Worm (Caenorhabditis elegans): Measurements from ENCODE around the gene M02D8.3.

DNA sequence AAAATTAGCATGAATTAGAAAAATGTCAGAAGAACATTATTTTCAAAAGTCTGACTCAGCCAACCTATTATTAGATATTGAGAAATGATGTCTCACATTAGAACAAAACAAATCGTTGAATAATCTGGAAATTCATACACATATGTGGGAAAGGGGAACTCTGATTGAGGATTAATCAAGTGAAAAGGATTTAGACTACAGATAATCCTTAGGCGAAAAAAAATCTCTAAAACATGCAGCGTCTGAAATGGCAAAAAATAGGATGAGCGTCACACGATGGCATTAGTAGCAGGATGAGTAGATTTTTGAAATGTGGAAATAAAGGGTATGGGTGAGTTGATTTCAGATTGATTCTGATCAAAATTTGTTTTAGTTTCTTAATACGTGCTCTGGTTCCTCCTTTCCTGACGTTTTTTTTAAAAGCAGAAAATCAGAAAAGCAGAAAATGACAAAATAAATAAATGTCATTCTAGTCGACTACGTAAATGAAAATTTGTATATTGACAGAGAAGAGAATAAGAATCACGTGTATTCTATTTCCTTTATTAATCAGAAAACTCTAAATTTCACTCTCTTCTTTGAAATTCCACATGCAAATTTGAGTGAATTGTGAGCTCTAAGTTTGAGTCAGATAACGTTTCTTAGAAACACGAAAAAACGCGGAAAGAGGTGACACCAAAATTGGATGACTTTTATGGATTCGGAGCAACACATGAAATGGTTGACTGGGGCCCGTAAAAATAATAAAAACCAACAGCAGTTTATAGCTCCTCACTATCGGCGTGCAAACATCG is 7.6 kb upstream of the M02D8.3 start:
- no peak for TF ChIP-seq ceh-36 (tag; optimal IDR thresholded peaks at IDR 0.05)
- TF ChIP-seq tbx-11 (GFP tag; IDR thresholded peaks at IDR 0.05), result no peak
- TF ChIP-seq B0310.2 (tag; optimal IDR thresholded peaks at IDR 0.05), result no peak
- TF ChIP-seq pes-1 (GFP tag; IDR thresholded peaks at IDR 0.05), result no peak
- TF ChIP-seq ama-1 (optimal IDR thresholded peaks at IDR 0.05), result no peak
- TF ChIP-seq hmbx-1 (tag; optimal IDR thresholded peaks at IDR 0.05), result no peak

All from whole organism, early embryonic.